Worm (Caenorhabditis elegans) whole organism, L4 larva: Measurements from ENCODE around the gene R05F9.11.
"Not testable (repeated sequence)": the region's sequence is repeated elsewhere in the genome, so short reads cannot be mapped to it uniquely, and the experiment has no call there.

Experiments used
- ceh-20 ChIP-seq: fragments of 200-800 bp; sonication (Bioruptor generic); IDR thresholded peaks from 2 replicates; pipeline ENCODE4 v1.3.6; 2022; ENCODE audit warnings: missing genetic modification reagents, missing genetic modification characterization, missing compliant biosample characterization
- lin-38 ChIP-seq: fragments of 200-800 bp; sonication (Bioruptor generic); IDR thresholded peaks from 2 replicates; pipeline ENCODE4 v1.3.6; 2022; ENCODE audit warnings: missing genetic modification reagents, missing genetic modification characterization, missing compliant biosample characterization
- lin-39 ChIP-seq: fragments of 150-350 bp; optimal IDR thresholded peaks from 2 replicates; lab custom pipeline; 2014; ENCODE audit warnings: missing biosample characterization, missing genetic modification reagents, missing genetic modification characterization
- madf-5 ChIP-seq, 2 experiments: fragments of 200-800 bp; sonication (Bioruptor generic); IDR thresholded peaks; 2 replicates each; pipeline ENCODE4 v1.3.6; 2022; ENCODE audit warnings: missing compliant biosample characterization in 2 of 2, missing genetic modification characterization in 2 of 2
- nhr-102 ChIP-seq: sonication (generic microtip); optimal IDR thresholded peaks from 2 replicates; lab custom pipeline; 2016; ENCODE audit warnings: mild to moderate bottlenecking, missing genetic modification characterization, moderate library complexity, missing compliant biosample characterization
- nhr-11 ChIP-seq: fragments of 150-350 bp; optimal IDR thresholded peaks from 2 replicates; lab custom pipeline; 2014; ENCODE audit warnings: missing biosample characterization, missing genetic modification characterization
- skn-1 ChIP-seq: fragments of 150-350 bp; optimal IDR thresholded peaks from 2 replicates; lab custom pipeline; 2014; ENCODE audit warnings: missing biosample characterization, missing genetic modification characterization
- unc-130 ChIP-seq: sonication (generic microtip); optimal IDR thresholded peaks from 2 replicates; lab custom pipeline; 2016; ENCODE audit warnings: missing genetic modification reagents, missing genetic modification characterization, missing compliant biosample characterization
- unc-62 ChIP-seq, 3 experiments: fragments of 150-350 bp in 1 of 3; sonication (generic microtip); optimal IDR thresholded peaks in 2 of 3; peaks in 1 of 3; 1 replicate in 1 of 3; 2 replicates in 2 of 3; lab custom pipeline; 2014 to 2017; ENCODE audit warnings: missing biosample characterization in 3 of 3, missing genetic modification characterization in 3 of 3, missing genetic modification reagents in 3 of 3, missing genotype in 1 of 3

ce11 chrII:4872359-4872758, 41.7 kb downstream of the R05F9.11 start:
- not testable (repeated sequence) for TF ChIP-seq ceh-20; nhr-11 (tag; lab: Kevin White, UChicago); lin-39 (tag; lab: Kevin White, UChicago); nhr-102 (tag; lab: Kevin White, UChicago); unc-62 (GFP tag; optimal IDR thresholded peaks at IDR 0.05 in 1 of 2; lab: Kevin White, UChicago); unc-62 (tag; optimal IDR thresholded peaks at IDR 0.05; lab: Kevin White, UChicago); skn-1 (tag; lab: Kevin White, UChicago); lin-38 (GFP tag; lab: Robert Waterston, UW); unc-130 (GFP tag; lab: Kevin White, UChicago)
- TF ChIP-seq madf-5 (GFP tag; IDR thresholded peaks at IDR 0.05; lab: Robert Waterston, UW), result 0 out of 4 replicates have a peak, but pooled peaks of 1 of the 2 experiments have one; percentile 49
